Worm (Caenorhabditis elegans) whole organism, mixed stage, embryonic: ENCODE measurements around the gene fbxa-221.
"Not testable (repeated sequence)": the region's sequence is repeated elsewhere in the genome, so short reads cannot be mapped to it uniquely, and the experiment has no call there.

ENCODE experiments used
- bed-3 ChIP-seq: fragments of 200-800 bp; sonication (Bioruptor generic); optimal IDR thresholded peaks from 3 replicates; lab custom pipeline; 2018; ENCODE audit warnings: mild to moderate bottlenecking, missing genetic modification characterization, moderate library complexity, missing compliant biosample characterization
- ceh-43 ChIP-seq: fragments of 200-800 bp; sonication (Bioruptor generic); optimal IDR thresholded peaks from 2 replicates; lab custom pipeline; 2018; ENCODE audit warnings: mild to moderate bottlenecking, missing genetic modification characterization, moderate library complexity, missing compliant biosample characterization
- ces-1 ChIP-seq: fragments of 150-350 bp; optimal IDR thresholded peaks from 2 replicates; lab custom pipeline; 2014; ENCODE audit warnings: missing biosample characterization, missing genetic modification reagents, missing genetic modification characterization
- cnd-1 ChIP-seq: fragments of 200-800 bp; sonication (Bioruptor generic); optimal IDR thresholded peaks from 2 replicates; lab custom pipeline; 2018; ENCODE audit warnings: mild to moderate bottlenecking, missing genetic modification characterization, missing compliant biosample characterization
- elt-3 ChIP-seq: fragments of 150-350 bp; optimal IDR thresholded peaks from 2 replicates; lab custom pipeline; 2014; ENCODE audit warnings: missing biosample characterization, missing genetic modification characterization
- hlh-1 ChIP-seq: fragments of 150-350 bp; optimal IDR thresholded peaks from 2 replicates; lab custom pipeline; 2014; ENCODE audit warnings: missing biosample characterization, missing genetic modification reagents, missing genetic modification characterization
- lin-13 ChIP-seq: fragments of 150-350 bp; optimal IDR thresholded peaks from 2 replicates; lab custom pipeline; 2014; ENCODE audit warnings: missing biosample characterization, missing genetic modification characterization
- lin-32 ChIP-seq: fragments of 200-800 bp; sonication (Bioruptor generic); optimal IDR thresholded peaks from 2 replicates; lab custom pipeline; 2018; ENCODE audit warnings: mild to moderate bottlenecking, missing genetic modification characterization, missing compliant biosample characterization
- lsy-2 ChIP-seq: fragments of 150-350 bp; optimal IDR thresholded peaks from 2 replicates; lab custom pipeline; 2014; ENCODE audit warnings: missing biosample characterization, missing genetic modification characterization
- mls-2 ChIP-seq: sonication (generic microtip); optimal IDR thresholded peaks from 2 replicates; lab custom pipeline; 2016; ENCODE audit warnings: mild to moderate bottlenecking, missing genetic modification characterization, moderate library complexity, missing compliant biosample characterization
- nhr-12 ChIP-seq: fragments of 150-350 bp; optimal IDR thresholded peaks from 2 replicates; lab custom pipeline; 2014; ENCODE audit warnings: missing biosample characterization, missing genetic modification characterization
- nhr-2 ChIP-seq: fragments of 150-350 bp; optimal IDR thresholded peaks from 2 replicates; lab custom pipeline; 2014; ENCODE audit warnings: missing biosample characterization, missing genetic modification characterization
- nhr-237 ChIP-seq: fragments of 150-350 bp; optimal IDR thresholded peaks from 2 replicates; lab custom pipeline; 2014; ENCODE audit warnings: missing biosample characterization, missing genetic modification characterization
- nhr-28 ChIP-seq: fragments of 150-350 bp; optimal IDR thresholded peaks from 2 replicates; lab custom pipeline; 2014; ENCODE audit warnings: missing biosample characterization, missing genetic modification characterization
- snpc-4 ChIP-seq: fragments of 150-350 bp; optimal IDR thresholded peaks from 2 replicates; lab custom pipeline; 2014; ENCODE audit warnings: missing biosample characterization, missing genetic modification characterization
- sptf-1 ChIP-seq: sonication (generic microtip); optimal IDR thresholded peaks from 2 replicates; lab custom pipeline; 2017; ENCODE audit warnings: mild to moderate bottlenecking, missing genetic modification characterization, moderate library complexity, missing compliant biosample characterization
- unc-120 ChIP-seq: sonication (generic microtip); optimal IDR thresholded peaks from 2 replicates; lab custom pipeline; 2017; ENCODE audit warnings: missing genetic modification characterization, missing compliant biosample characterization; ENCODE audit not compliant: poor library complexity, severe bottlenecking
- unc-39 ChIP-seq: fragments of 150-350 bp; optimal IDR thresholded peaks from 2 replicates; lab custom pipeline; 2014; ENCODE audit warnings: missing biosample characterization, missing genetic modification characterization
- unc-62 ChIP-seq: fragments of 150-350 bp; optimal IDR thresholded peaks from 2 replicates; lab custom pipeline; 2014; ENCODE audit warnings: missing biosample characterization, missing genetic modification reagents, missing genetic modification characterization
- zip-8 ChIP-seq: fragments of 150-350 bp; optimal IDR thresholded peaks from 2 replicates; lab custom pipeline; 2014; ENCODE audit warnings: missing biosample characterization, missing genetic modification characterization

The fbxa-221 gene

DNA sequence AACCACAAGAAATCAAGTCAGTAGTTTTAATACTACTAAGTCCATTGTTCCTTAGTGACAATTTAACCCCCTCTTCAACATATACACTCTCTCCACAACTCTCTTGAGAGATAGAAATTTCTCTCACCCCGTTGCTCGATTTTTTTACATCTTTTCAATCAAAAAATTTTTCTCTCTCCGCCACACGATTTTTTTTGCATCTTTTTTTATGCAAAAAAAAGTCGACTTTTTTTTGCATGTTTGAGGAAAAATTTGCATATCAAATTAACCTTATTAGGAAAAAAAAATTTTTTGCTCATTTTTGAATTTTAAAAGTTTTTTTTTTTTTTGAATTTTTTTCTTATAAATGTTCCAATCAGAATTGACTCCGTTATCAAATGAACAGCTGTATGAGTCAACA lies 32.3 kb downstream of the fbxa-221 start:
- TF ChIP-seq zip-8 (no peak), ces-1 (peak; percentile 31), lin-13 (tag; lab: Kevin White, UChicago) (no peak)

DNA sequence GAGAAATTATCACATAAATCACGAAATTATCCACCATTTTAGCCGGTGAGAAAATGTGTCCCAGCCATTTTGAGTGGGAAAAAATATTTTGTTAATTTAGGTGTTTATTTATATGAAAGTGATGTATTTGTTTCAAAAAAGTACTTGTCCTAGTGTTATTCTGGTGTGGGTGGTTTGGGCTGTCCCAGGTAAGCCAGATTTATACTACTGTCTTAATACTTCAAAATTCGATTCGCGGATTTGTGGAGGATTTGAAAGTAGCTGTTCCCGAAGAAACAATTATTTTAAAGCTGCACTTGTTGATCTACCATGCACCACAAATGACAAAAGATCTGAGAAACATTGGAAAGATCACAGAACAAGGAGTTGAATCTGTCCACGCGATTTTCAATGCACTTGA lies 33.3 kb downstream of the fbxa-221 start, which contains the start of gene Y73B3A.11:
Y73B3A.11 (plus strand) TSS at position 301 of the 400 bp plus-strand sequence.
- no peak for TF ChIP-seq lsy-2
- TF ChIP-seq unc-39 (tag; lab: Kevin White, UChicago), result no peak
- no peak for TF ChIP-seq unc-120 (tag; lab: Kevin White, UChicago)
- no peak for TF ChIP-seq nhr-2 (tag; lab: Kevin White, UChicago)
- TF ChIP-seq bed-3 (GFP tag; lab: Kevin White, UChicago), result no peak
- TF ChIP-seq nhr-28 (tag; lab: Kevin White, UChicago), result no peak
- TF ChIP-seq ceh-43, result no peak
- no peak for TF ChIP-seq nhr-12 (tag; lab: Kevin White, UChicago)
- no peak for TF ChIP-seq mls-2 (tag; lab: Kevin White, UChicago)
- TF ChIP-seq snpc-4, result no peak
- no peak for TF ChIP-seq nhr-237 (tag; lab: Kevin White, UChicago)
- no peak for TF ChIP-seq hlh-1 (tag; lab: Kevin White, UChicago)
- TF ChIP-seq unc-62, result no peak
- TF ChIP-seq lin-13 (tag; lab: Kevin White, UChicago), result no peak
- no peak for TF ChIP-seq elt-3 (tag; lab: Kevin White, UChicago)
- TF ChIP-seq sptf-1 (tag; lab: Kevin White, UChicago), result no peak
- TF ChIP-seq, all 35 proteins: peak for 0

ce11 chrX:163034-163433 lies 48.5 kb downstream of the fbxa-221 start, which contains the start of gene tmed-12:
Gene tmed-12 (minus strand): TSS chrX:163134.
- TF ChIP-seq lin-32 (GFP tag; lab: Kevin White, UChicago); cnd-1 (tag; lab: Kevin White, UChicago); lin-13 (tag; lab: Kevin White, UChicago): not testable (repeated sequence)
